Worm (Caenorhabditis elegans): ENCODE results near the gene arl-8.

DNA sequence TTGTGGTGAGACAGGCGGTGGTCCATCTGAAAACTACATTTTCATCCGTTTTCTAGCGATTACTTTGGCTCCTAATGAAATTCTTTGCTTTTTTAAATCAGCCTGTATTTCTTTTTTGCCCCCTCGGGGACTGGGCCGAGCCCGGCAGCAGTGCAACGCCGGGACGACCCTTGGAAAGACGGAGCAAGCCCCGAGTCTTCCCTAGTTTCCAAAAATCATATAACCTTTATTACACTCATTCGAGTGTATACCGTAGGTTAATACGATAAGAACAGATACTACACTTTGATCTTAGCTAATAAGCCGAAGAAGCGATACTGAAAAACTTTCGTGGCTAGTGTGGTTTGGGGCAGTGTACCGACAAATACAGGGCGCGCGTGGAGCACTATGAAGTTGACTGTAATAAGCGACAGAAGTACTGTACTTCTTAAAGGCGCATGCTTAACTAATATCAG lies 33.2 kb upstream of the arl-8 start:
- TF ChIP-seq flt-1 (GFP tag; IDR thresholded peaks at IDR 0.05) (no peak), ztf-29 (GFP tag; IDR thresholded peaks at IDR 0.05) (no peak), ref-1 (GFP tag; conservative IDR thresholded peaks at IDR 0.05) (no peak), tab-1 (GFP tag; IDR thresholded peaks at IDR 0.05) (no peak), ztf-23 (GFP tag; IDR thresholded peaks at IDR 0.05) (no peak), klf-2 (GFP tag; conservative IDR thresholded peaks at IDR 0.05) (no peak), med-1 (GFP tag; optimal IDR thresholded peaks at IDR 0.05; ENCODE audit: insufficient read depth) (no peak), cog-1 (tag; optimal IDR thresholded peaks at IDR 0.05) (no peak), T22C8.4 (GFP tag; IDR thresholded peaks at IDR 0.05) (no peak)

Data from whole organism, midembryonic.